Worm (Caenorhabditis elegans): ENCODE measurements around the gene col-76.

col-76 gene

ce11 chrII:8198503-8198902 lies 5.6 kb upstream of the col-76 start, which contains the start of gene qua-1:
qua-1 (plus strand) TSS chrII:8198803.
- TF ChIP-seq hlh-15 (tag; optimal IDR thresholded peaks at IDR 0.05): no peak
- no peak for TF ChIP-seq fkh-10 (GFP tag; optimal IDR thresholded peaks at IDR 0.05)
- no peak for TF ChIP-seq pat-9 (tag; optimal IDR thresholded peaks at IDR 0.05)
- TF ChIP-seq elt-2 (tag; optimal IDR thresholded peaks at IDR 0.05): no peak
- TF ChIP-seq elt-4 (tag; optimal IDR thresholded peaks at IDR 0.05): no peak
- no peak for TF ChIP-seq pros-1 (tag; optimal IDR thresholded peaks at IDR 0.05)
- TF ChIP-seq pha-2 (tag; optimal IDR thresholded peaks at IDR 0.05): no peak
- TF ChIP-seq hlh-8 (tag; optimal IDR thresholded peaks at IDR 0.05): no peak
- no peak for TF ChIP-seq nhr-232 (tag; optimal IDR thresholded peaks at IDR 0.05)
- no peak for TF ChIP-seq ceh-19 (GFP tag; optimal IDR thresholded peaks at IDR 0.05)
- TF ChIP-seq ceh-24 (tag; optimal IDR thresholded peaks at IDR 0.05): no peak
- no peak for TF ChIP-seq sdc-2 (tag; optimal IDR thresholded peaks at IDR 0.05)
- TF ChIP-seq ceh-18 (tag; optimal IDR thresholded peaks at IDR 0.05): no peak

DNA sequence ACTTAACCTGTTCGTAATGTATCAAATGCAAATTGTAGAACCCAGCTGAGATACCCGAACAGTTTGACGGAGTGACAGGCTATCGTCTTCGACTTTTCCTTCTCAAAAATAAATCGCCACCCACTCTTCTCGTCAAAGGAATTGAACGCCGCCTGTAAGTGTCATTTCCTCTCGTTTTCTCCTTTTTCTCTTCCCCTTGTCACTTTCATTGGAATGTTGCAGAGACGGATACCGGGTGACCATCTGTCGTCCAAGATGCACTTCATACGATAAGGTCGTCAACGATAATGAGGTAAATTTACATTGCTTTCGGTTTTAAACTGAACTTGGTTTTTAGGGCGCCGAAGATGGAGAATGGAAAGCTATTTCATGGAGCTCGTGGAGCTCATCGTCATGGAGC lies 4.3 kb upstream of the col-76 start:
- TF ChIP-seq ceh-18 (tag; optimal IDR thresholded peaks at IDR 0.05): no peak
- TF ChIP-seq pat-9 (tag; optimal IDR thresholded peaks at IDR 0.05): no peak
- peak; percentile 9 for TF ChIP-seq unc-55 (GFP tag; optimal IDR thresholded peaks at IDR 0.05)
- TF ChIP-seq fkh-10 (GFP tag; optimal IDR thresholded peaks at IDR 0.05): no peak
- no peak for TF ChIP-seq lim-6 (tag; optimal IDR thresholded peaks at IDR 0.05)
- TF ChIP-seq T23F11.4 (GFP tag; optimal IDR thresholded peaks at IDR 0.05): no peak
- no peak for TF ChIP-seq rnt-1 (tag; optimal IDR thresholded peaks at IDR 0.05)
- TF ChIP-seq ceh-14 (tag; optimal IDR thresholded peaks at IDR 0.05): no peak

DNA sequence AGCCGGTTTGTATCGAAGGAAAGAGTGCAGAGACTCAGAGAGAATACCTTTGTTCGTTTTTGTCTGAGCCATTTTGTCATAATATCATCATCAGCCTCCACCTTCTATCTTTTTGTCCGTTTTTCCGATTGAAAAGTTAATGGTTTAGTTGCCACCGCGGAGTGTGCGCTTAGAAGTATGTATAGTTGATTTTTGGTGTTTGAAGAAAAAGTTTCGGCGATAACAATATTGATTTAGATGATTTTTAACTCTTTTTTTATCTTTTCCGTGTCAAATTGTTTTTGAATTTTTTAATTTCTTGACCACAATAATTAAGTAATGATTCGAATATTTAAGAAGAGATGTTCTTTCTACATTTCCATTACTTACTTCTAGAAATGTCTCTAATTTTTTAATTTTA lies 1.5 kb downstream of the col-76 start:
- TF ChIP-seq gmeb-2 (tag; optimal IDR thresholded peaks at IDR 0.05): no peak

ce11 chrII:8209476-8209875 lies 5.3 kb downstream of the col-76 start, which contains the start of gene M110.8:
M110.8 (minus strand) TSS chrII:8209576.
- TF ChIP-seq pax-1 (tag; optimal IDR thresholded peaks at IDR 0.05) (no peak), ceh-22 (tag; optimal IDR thresholded peaks at IDR 0.05) (no peak), fkh-10 (GFP tag; optimal IDR thresholded peaks at IDR 0.05) (no peak), sox-4 (tag; optimal IDR thresholded peaks at IDR 0.05) (no peak), ceh-9 (tag; optimal IDR thresholded peaks at IDR 0.05) (no peak), ceh-31 (tag; optimal IDR thresholded peaks at IDR 0.05) (no peak), unc-55 (GFP tag; optimal IDR thresholded peaks at IDR 0.05) (no peak), sox-2 (GFP tag; IDR thresholded peaks at IDR 0.05) (no peak), ceh-48 (tag; optimal IDR thresholded peaks at IDR 0.05) (no peak), gmeb-2 (tag; optimal IDR thresholded peaks at IDR 0.05) (no peak), zip-5 (tag; optimal IDR thresholded peaks at IDR 0.05) (no peak), rnt-1 (tag; optimal IDR thresholded peaks at IDR 0.05) (no peak)

DNA sequence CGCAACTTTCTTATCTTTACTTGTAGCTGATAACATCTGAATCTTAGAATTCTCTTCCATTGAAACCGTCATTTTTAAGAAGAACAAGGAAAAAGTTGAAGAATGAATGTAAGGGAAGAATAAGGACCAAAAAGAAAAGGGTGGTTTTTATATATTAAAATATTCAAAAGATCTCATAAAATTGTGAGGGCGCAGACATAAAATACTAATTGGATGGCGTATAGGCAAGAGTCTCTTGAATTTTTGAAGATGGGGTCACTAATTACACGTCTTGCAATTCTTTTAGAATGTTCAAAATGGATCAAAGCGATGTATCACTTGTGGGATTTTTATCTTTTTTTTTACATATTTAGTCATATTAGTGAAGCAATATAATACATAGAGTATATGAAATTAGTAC lies 8.5 kb downstream of the col-76 start, which contains the start of gene twk-3:
twk-3 (minus strand) TSS at position 101 of the 400 bp plus-strand sequence.
- TF ChIP-seq fkh-6 (tag; optimal IDR thresholded peaks at IDR 0.05) (no peak), ahr-1 (tag; optimal IDR thresholded peaks at IDR 0.05) (no peak), dve-1 (tag; optimal IDR thresholded peaks at IDR 0.05) (no peak), ceh-6 (GFP tag; optimal IDR thresholded peaks at IDR 0.05) (no peak), unc-86 (tag; optimal IDR thresholded peaks at IDR 0.05) (no peak), che-1 (tag; optimal IDR thresholded peaks at IDR 0.05) (no peak), tbx-7 (tag; optimal IDR thresholded peaks at IDR 0.05) (no peak), ceh-31 (tag; optimal IDR thresholded peaks at IDR 0.05) (no peak), lin-11 (tag; optimal IDR thresholded peaks at IDR 0.05) (no peak), ref-2 (tag; optimal IDR thresholded peaks at IDR 0.05) (no peak), gmeb-2 (tag; optimal IDR thresholded peaks at IDR 0.05) (no peak), sdc-2 (tag; optimal IDR thresholded peaks at IDR 0.05) (no peak), pha-4 (tag; optimal IDR thresholded peaks at IDR 0.05) (no peak), npax-4 (tag; optimal IDR thresholded peaks at IDR 0.05) (no peak), ceh-2 (tag; optimal IDR thresholded peaks at IDR 0.05) (no peak), elt-2 (tag; optimal IDR thresholded peaks at IDR 0.05) (no peak)

Data from whole organism, late embryonic.